1 worm cellular context compared by ENCODE assay signal in the genomic region with DNA sequence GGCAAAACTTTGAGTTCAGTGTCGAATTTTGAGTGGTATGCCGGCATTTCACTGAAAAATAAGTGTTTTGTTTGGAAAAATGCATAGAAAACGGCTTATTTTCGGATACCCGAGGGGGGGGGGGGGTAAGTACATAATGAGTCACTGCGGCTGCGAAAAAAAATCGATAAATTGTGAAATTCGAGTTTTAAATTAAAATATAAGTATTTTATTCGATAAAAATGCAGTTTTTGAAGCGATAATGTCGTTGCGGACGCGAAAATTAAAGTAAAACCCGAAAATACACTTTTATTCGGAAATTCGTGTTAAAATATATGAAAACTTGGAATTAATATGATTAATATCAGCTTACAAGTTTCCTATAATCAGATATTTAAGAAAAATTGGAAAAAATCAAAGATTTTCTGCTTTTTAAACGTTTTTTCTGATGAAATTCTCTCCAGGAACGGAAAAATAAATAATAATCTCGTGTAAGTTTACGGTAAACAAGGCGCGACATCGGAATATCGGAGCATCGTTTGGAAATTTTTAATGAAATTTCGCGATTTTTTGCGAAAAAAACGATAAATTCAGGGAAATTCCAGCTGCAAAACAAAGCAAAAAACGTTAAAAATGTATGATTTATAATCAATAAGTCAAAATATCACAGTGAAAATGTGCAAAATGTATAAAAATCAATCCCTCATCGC.
TF ChIP-seq lines count a peak whose summit lies in the region.

A gene (minus strand): TSS at position 51 of the 689 bp plus-strand sequence.

TF ChIP-seq in whole organism, L1 larva, 84 proteins besides CTCF, POLR2A, EP300 and RAD21 (continued from another document):
- TF ChIP-seq ztf-11 (tag; optimal IDR thresholded peaks at IDR 0.05; lab: Kevin White, UChicago) (no peak), efl-1 (optimal IDR thresholded peaks at IDR 0.05; lab: Kevin White, UChicago) (peak; percentile 24 to 52), efl-1 (GFP tag; optimal IDR thresholded peaks at IDR 0.05 in 1 of 2; lab: Kevin White, UChicago) (peak; percentile 38 to 91), mef-2 (tag; optimal IDR thresholded peaks at IDR 0.05; lab: Kevin White, UChicago) (no peak), jun-1 (tag; optimal IDR thresholded peaks at IDR 0.05; lab: Kevin White, UChicago) (no peak), lin-13 (GFP tag; optimal IDR thresholded peaks at IDR 0.05; lab: Kevin White, UChicago) (no peak), egl-13 (tag; optimal IDR thresholded peaks at IDR 0.05; lab: Kevin White, UChicago) (no peak), unc-86 (tag; optimal IDR thresholded peaks at IDR 0.05; lab: Kevin White, UChicago) (no peak), mdl-1 (tag; optimal IDR thresholded peaks at IDR 0.05; lab: Kevin White, UChicago) (no peak), nhr-11 (tag; optimal IDR thresholded peaks at IDR 0.05; lab: Kevin White, UChicago) (no peak), Y116A8C.19 (tag; optimal IDR thresholded peaks at IDR 0.05; lab: Kevin White, UChicago; ENCODE audit: borderline replicate concordance) (no peak), lin-35 (GFP tag; optimal IDR thresholded peaks at IDR 0.05; lab: Kevin White, UChicago) (peak in 1 of 2 experiments; percentile 37), hlh-17 (GFP tag; optimal IDR thresholded peaks at IDR 0.05; lab: Kevin White, UChicago; ENCODE audit: borderline replicate concordance) (no peak), dsc-1 (tag; optimal IDR thresholded peaks at IDR 0.05; lab: Kevin White, UChicago) (peak; percentile 47), ceh-90 (tag; optimal IDR thresholded peaks at IDR 0.05; lab: Kevin White, UChicago) (no peak), lsy-2 (tag; optimal IDR thresholded peaks at IDR 0.05; lab: Kevin White, UChicago) (peak; percentile 40 to 63), ces-1 (GFP tag; optimal IDR thresholded peaks at IDR 0.05; lab: Kevin White, UChicago) (no peak), tlp-1 (tag; optimal IDR thresholded peaks at IDR 0.05; lab: Kevin White, UChicago) (no peak), efl-3 (GFP tag; optimal IDR thresholded peaks at IDR 0.05; lab: Kevin White, UChicago) (no peak), mep-1 (tag; optimal IDR thresholded peaks at IDR 0.05; lab: Kevin White, UChicago) (no peak), sptf-1 (tag; optimal IDR thresholded peaks at IDR 0.05; lab: Kevin White, UChicago) (no peak), skn-1 (tag; optimal IDR thresholded peaks at IDR 0.05; lab: Kevin White, UChicago) (no peak), C04F5.9 (tag; optimal IDR thresholded peaks at IDR 0.05; lab: Kevin White, UChicago) (no peak), elt-3 (tag; optimal IDR thresholded peaks at IDR 0.05; lab: Kevin White, UChicago) (no peak), ceh-63 (GFP tag; optimal IDR thresholded peaks at IDR 0.05; lab: Kevin White, UChicago) (no peak), nhr-85 (tag; lab: Kevin White, UChicago) (peak; percentile 54), ceh-82 (tag; optimal IDR thresholded peaks at IDR 0.05; lab: Kevin White, UChicago) (peak in 1 of 3 experiments; percentile 30), elt-2 (tag; optimal IDR thresholded peaks at IDR 0.05; lab: Kevin White, UChicago) (no peak), F16B12.6 (tag; optimal IDR thresholded peaks at IDR 0.05; lab: Kevin White, UChicago) (peak; percentile 15), lir-3 (tag; optimal IDR thresholded peaks at IDR 0.05; lab: Kevin White, UChicago; ENCODE audit: poor library complexity) (no peak), fkh-10 (GFP tag; optimal IDR thresholded peaks at IDR 0.05; lab: Kevin White, UChicago) (no peak), ceh-88 (GFP tag; IDR thresholded peaks at IDR 0.05; lab: Robert Waterston, UW) (no peak), unc-62 (GFP tag; optimal IDR thresholded peaks at IDR 0.05; lab: Kevin White, UChicago) (no peak), nhr-90 (tag; optimal IDR thresholded peaks at IDR 0.05; lab: Kevin White, UChicago; ENCODE audit: poor library complexity) (no peak), unc-98 (GFP tag; IDR thresholded peaks at IDR 0.05; lab: Robert Waterston, UW) (no peak), isw-1 (GFP tag; IDR thresholded peaks at IDR 0.05; lab: Robert Waterston, UW) (no peak), alr-1 (tag; optimal IDR thresholded peaks at IDR 0.05; lab: Kevin White, UChicago; ENCODE audit: borderline replicate concordance) (no peak), sox-4 (tag; optimal IDR thresholded peaks at IDR 0.05; lab: Kevin White, UChicago) (no peak), vab-15 (tag; optimal IDR thresholded peaks at IDR 0.05; lab: Kevin White, UChicago) (no peak), unc-30 (tag; optimal IDR thresholded peaks at IDR 0.05; lab: Kevin White, UChicago) (no peak), C34B4.2 (tag; optimal IDR thresholded peaks at IDR 0.05; lab: Kevin White, UChicago) (no peak), nhr-19 (GFP tag; conservative IDR thresholded peaks at IDR 0.05; lab: Robert Waterston, UW) (no peak)
